Worm (Caenorhabditis elegans) whole organism, L1 larva: ENCODE measurements around the gene srlf-10.

Experiments used
- alr-1 ChIP-seq: fragments of 200-800 bp; sonication (Bioruptor generic); optimal IDR thresholded peaks from 2 replicates; lab custom pipeline; 2018; ENCODE audit warnings: borderline replicate concordance, mild to moderate bottlenecking, missing genetic modification characterization, missing compliant biosample characterization
- aly-2 ChIP-seq: fragments of 150-350 bp; optimal IDR thresholded peaks from 2 replicates; lab custom pipeline; 2014; ENCODE audit warnings: missing biosample characterization, missing genetic modification characterization
- ceh-90 ChIP-seq: sonication (generic microtip); optimal IDR thresholded peaks from 2 replicates; lab custom pipeline; 2016; ENCODE audit warnings: missing genetic modification characterization, missing compliant biosample characterization
- dpl-1 ChIP-seq, 3 experiments: fragments of 150-350 bp in 2 of 3; sonication (generic microtip) in 1 of 3; optimal IDR thresholded peaks; 2 replicates each; lab custom pipeline; 2014 to 2017; ENCODE audit warnings: missing biosample characterization in 3 of 3, missing genetic modification characterization in 3 of 3, missing genetic modification reagents in 3 of 3
- lin-13 ChIP-seq: fragments of 150-350 bp; optimal IDR thresholded peaks from 2 replicates; lab custom pipeline; 2014; ENCODE audit warnings: missing biosample characterization, missing genetic modification reagents, missing genetic modification characterization
- lin-15B ChIP-seq: fragments of 150-350 bp; sonication (generic microtip); optimal IDR thresholded peaks from 3 replicates; lab custom pipeline; 2014; ENCODE audit warnings: missing biosample characterization, missing genetic modification characterization
- lin-39 ChIP-seq: fragments of 150-350 bp; optimal IDR thresholded peaks from 2 replicates; lab custom pipeline; 2014; ENCODE audit warnings: missing biosample characterization, missing genetic modification reagents, missing genetic modification characterization
- lir-3 ChIP-seq: sonication (generic microtip); optimal IDR thresholded peaks from 2 replicates; lab custom pipeline; 2016; ENCODE audit warnings: mild to moderate bottlenecking, missing genetic modification characterization, moderate library complexity, missing compliant biosample characterization; ENCODE audit not compliant: poor library complexity
- mep-1 ChIP-seq: fragments of 150-350 bp; optimal IDR thresholded peaks from 2 replicates; lab custom pipeline; 2014; ENCODE audit warnings: missing biosample characterization, missing genetic modification characterization
- nhr-11 ChIP-seq: fragments of 150-350 bp; optimal IDR thresholded peaks from 2 replicates; lab custom pipeline; 2014; ENCODE audit warnings: missing biosample characterization, missing genetic modification characterization
- nhr-12 ChIP-seq: sonication (generic microtip); optimal IDR thresholded peaks from 2 replicates; lab custom pipeline; 2017; ENCODE audit warnings: missing biosample characterization, missing genetic modification characterization
- nhr-76 ChIP-seq: sonication (generic microtip); optimal IDR thresholded peaks from 2 replicates; lab custom pipeline; 2017; ENCODE audit warnings: missing biosample characterization, missing genetic modification characterization
- tbx-2 ChIP-seq: sonication (generic microtip); optimal IDR thresholded peaks from 2 replicates; lab custom pipeline; 2016; ENCODE audit warnings: missing genetic modification characterization, missing compliant biosample characterization

DNA sequence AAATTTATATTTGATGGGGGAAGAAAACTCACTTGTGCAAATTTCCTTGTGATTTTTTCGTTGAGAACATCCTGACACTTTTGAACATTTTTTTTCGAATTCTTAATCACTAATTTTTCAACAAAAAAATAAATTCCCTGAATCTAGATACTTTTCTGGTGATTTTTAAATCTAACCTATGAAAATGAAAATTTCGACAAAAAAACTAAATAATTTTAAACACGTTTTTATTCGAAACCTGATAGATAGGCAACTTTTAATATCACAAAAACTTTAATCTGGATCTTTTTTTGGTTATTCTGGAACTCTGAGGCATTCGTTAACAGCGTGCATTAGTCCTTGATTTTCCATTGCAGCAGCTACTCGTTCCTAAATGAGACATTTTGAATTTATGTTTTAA is 34.8 kb downstream of the srlf-10 start, which contains the start of gene F45G2.9:
- TF ChIP-seq dpl-1 (GFP tag; optimal IDR thresholded peaks at IDR 0.05; lab: Kevin White, UChicago): no peak
- TF ChIP-seq lin-13: no peak
- TF ChIP-seq aly-2 (tag; lab: Kevin White, UChicago): no peak
- TF ChIP-seq lin-39 (tag; lab: Kevin White, UChicago): no peak
- no peak for TF ChIP-seq nhr-12 (tag; lab: Kevin White, UChicago)
- no peak for TF ChIP-seq lir-3 (tag; lab: Kevin White, UChicago)
- no peak for TF ChIP-seq nhr-76 (tag; lab: Kevin White, UChicago)
- no peak for TF ChIP-seq tbx-2
- TF ChIP-seq alr-1: no peak
- no peak for TF ChIP-seq nhr-11 (tag; lab: Kevin White, UChicago)
- TF ChIP-seq lin-15B (tag; lab: Kevin White, UChicago): no peak
- TF ChIP-seq mep-1: no peak
- TF ChIP-seq ceh-90 (tag; lab: Kevin White, UChicago): no peak
